Worm (Caenorhabditis elegans) whole organism, L2 larva: Measurements from ENCODE around the gene C38C3.6.

ENCODE experiments used
- C34F6.9 ChIP-seq: fragments of 150-350 bp; optimal IDR thresholded peaks from 2 replicates; lab custom pipeline; 2014; ENCODE audit warnings: missing biosample characterization, missing genetic modification characterization
- Y55F3AM.14 ChIP-seq: fragments of 200-800 bp; sonication (Bioruptor generic); optimal IDR thresholded peaks from 2 replicates; lab custom pipeline; 2018; ENCODE audit warnings: mild to moderate bottlenecking, missing genetic modification characterization, missing compliant biosample characterization
- ZK546.5 ChIP-seq: sonication (generic microtip); optimal IDR thresholded peaks from 2 replicates; lab custom pipeline; 2017; ENCODE audit warnings: missing biosample characterization, missing genetic modification characterization
- alr-1 ChIP-seq: fragments of 150-350 bp; optimal IDR thresholded peaks from 2 replicates; lab custom pipeline; 2014; ENCODE audit warnings: missing biosample characterization, missing genetic modification characterization
- aly-2 ChIP-seq: fragments of 150-350 bp; optimal IDR thresholded peaks from 2 replicates; lab custom pipeline; 2014; ENCODE audit warnings: missing biosample characterization, missing genetic modification characterization
- ama-1 ChIP-seq: fragments of 150-350 bp; optimal IDR thresholded peaks from 2 replicates; lab custom pipeline; 2018; ENCODE audit warnings: inconsistent platforms
- blmp-1 ChIP-seq: sonication (generic microtip); optimal IDR thresholded peaks from 2 replicates; lab custom pipeline; 2017; ENCODE audit warnings: missing genetic modification characterization, mild to moderate bottlenecking, missing compliant biosample characterization, antibody characterized with exemption, moderate library complexity; ENCODE audit not compliant: insufficient read depth
- ceh-16 ChIP-seq: fragments of 150-350 bp; optimal IDR thresholded peaks from 2 replicates; lab custom pipeline; 2014; ENCODE audit warnings: missing biosample characterization, missing genetic modification characterization
- dmd-4 ChIP-seq: sonication (generic microtip); optimal IDR thresholded peaks from 2 replicates; lab custom pipeline; 2017; ENCODE audit warnings: missing biosample characterization, missing genetic modification characterization
- elt-1 ChIP-seq: fragments of 150-350 bp; optimal IDR thresholded peaks from 2 replicates; lab custom pipeline; 2014; ENCODE audit warnings: missing biosample characterization, missing genetic modification characterization
- elt-3 ChIP-seq: sonication (generic microtip); optimal IDR thresholded peaks from 2 replicates; lab custom pipeline; 2017; ENCODE audit warnings: missing biosample characterization, missing genetic modification characterization
- fos-1 ChIP-seq: fragments of 150-350 bp; optimal IDR thresholded peaks from 2 replicates; lab custom pipeline; 2014; ENCODE audit warnings: missing biosample characterization, missing genetic modification characterization
- lin-11 ChIP-seq: fragments of 150-350 bp; sonication (generic microtip); optimal IDR thresholded peaks from 2 replicates; lab custom pipeline; 2014; ENCODE audit warnings: missing biosample characterization, missing genetic modification characterization, inconsistent platforms, mixed read lengths
- lin-13 ChIP-seq: fragments of 150-350 bp; optimal IDR thresholded peaks from 2 replicates; lab custom pipeline; 2014; ENCODE audit warnings: missing biosample characterization, missing genetic modification reagents, missing genetic modification characterization
- lin-39 ChIP-seq: fragments of 150-350 bp; optimal IDR thresholded peaks from 2 replicates; lab custom pipeline; 2014; ENCODE audit warnings: missing biosample characterization, missing genetic modification reagents, missing genetic modification characterization
- lsy-2 ChIP-seq, 2 experiments: fragments of 150-350 bp in 1 of 2; sonication (generic microtip) in 1 of 2; optimal IDR thresholded peaks; 2 replicates each; lab custom pipeline; 2014 to 2017; ENCODE audit warnings: missing biosample characterization in 2 of 2, missing genetic modification characterization in 2 of 2
- mbf-1 ChIP-seq: sonication (generic microtip); optimal IDR thresholded peaks from 2 replicates; lab custom pipeline; 2017; ENCODE audit warnings: missing biosample characterization, missing genetic modification characterization
- mdl-1 ChIP-seq, 2 experiments: fragments of 150-350 bp in 1 of 2; sonication (generic microtip) in 1 of 2; optimal IDR thresholded peaks; 2 replicates each; lab custom pipeline; 2017; ENCODE audit warnings: missing biosample characterization in 2 of 2, missing genetic modification characterization in 2 of 2
- nhr-10 ChIP-seq: sonication (generic microtip); optimal IDR thresholded peaks from 2 replicates; lab custom pipeline; 2017; ENCODE audit warnings: missing biosample characterization, missing genetic modification characterization
- nhr-11 ChIP-seq: fragments of 150-350 bp; optimal IDR thresholded peaks from 2 replicates; lab custom pipeline; 2014; ENCODE audit warnings: missing biosample characterization, missing genetic modification characterization
- nhr-21 ChIP-seq: fragments of 150-350 bp; optimal IDR thresholded peaks from 2 replicates; lab custom pipeline; 2014; ENCODE audit warnings: missing biosample characterization, missing genetic modification characterization
- nhr-237 ChIP-seq: fragments of 150-350 bp; optimal IDR thresholded peaks from 2 replicates; lab custom pipeline; 2014; ENCODE audit warnings: missing biosample characterization, missing genetic modification characterization
- nhr-25 ChIP-seq: fragments of 150-350 bp; sonication (generic microtip); optimal IDR thresholded peaks from 3 replicates; lab custom pipeline; 2014; ENCODE audit warnings: missing biosample characterization, missing genetic modification characterization
- nhr-6 ChIP-seq: fragments of 150-350 bp; optimal IDR thresholded peaks from 2 replicates; lab custom pipeline; 2014; ENCODE audit warnings: missing biosample characterization, missing genetic modification characterization
- nhr-77 ChIP-seq: fragments of 150-350 bp; optimal IDR thresholded peaks from 2 replicates; lab custom pipeline; 2014; ENCODE audit warnings: missing biosample characterization, missing genetic modification characterization
- peb-1 ChIP-seq: fragments of 150-350 bp; optimal IDR thresholded peaks from 2 replicates; lab custom pipeline; 2014; ENCODE audit warnings: missing biosample characterization, missing genetic modification characterization
- sem-4 ChIP-seq: fragments of 150-350 bp; optimal IDR thresholded peaks from 2 replicates; lab custom pipeline; 2014; ENCODE audit warnings: missing biosample characterization, missing genetic modification reagents, missing genetic modification characterization
- skn-1 ChIP-seq: sonication (generic microtip); optimal IDR thresholded peaks from 2 replicates; lab custom pipeline; 2017; ENCODE audit warnings: missing biosample characterization, missing genetic modification characterization
- sma-3 ChIP-seq: sonication (generic microtip); optimal IDR thresholded peaks from 2 replicates; lab custom pipeline; 2016; ENCODE audit warnings: missing genetic modification reagents, missing genetic modification characterization, missing compliant biosample characterization
- sma-9 ChIP-seq, 2 experiments: fragments of 150-350 bp in 1 of 2; sonication (generic microtip) in 1 of 2; optimal IDR thresholded peaks; 2 replicates each; lab custom pipeline; 2014 to 2016; ENCODE audit warnings: missing genetic modification characterization in 2 of 2, mild to moderate bottlenecking in 1 of 2, missing biosample characterization in 1 of 2, missing compliant biosample characterization in 1 of 2, missing genetic modification reagents in 1 of 2, moderate library complexity in 1 of 2
- snpc-4 ChIP-seq: fragments of 150-350 bp; optimal IDR thresholded peaks from 2 replicates; lab custom pipeline; 2014; ENCODE audit warnings: missing biosample characterization, missing genetic modification characterization
- unc-39 ChIP-seq: fragments of 150-350 bp; optimal IDR thresholded peaks from 2 replicates; lab custom pipeline; 2014; ENCODE audit warnings: missing biosample characterization, missing genetic modification characterization
- unc-55 ChIP-seq: fragments of 150-350 bp; sonication (generic microtip); optimal IDR thresholded peaks from 3 replicates; lab custom pipeline; 2014; ENCODE audit warnings: missing biosample characterization, missing genetic modification reagents, missing genetic modification characterization
- unc-62 ChIP-seq: fragments of 150-350 bp; optimal IDR thresholded peaks from 2 replicates; lab custom pipeline; 2014; ENCODE audit warnings: missing biosample characterization, missing genetic modification reagents, missing genetic modification characterization
- zag-1 ChIP-seq: fragments of 150-350 bp; optimal IDR thresholded peaks from 2 replicates; lab custom pipeline; 2014; ENCODE audit warnings: missing biosample characterization, missing genetic modification characterization
- ztf-4 ChIP-seq: fragments of 150-350 bp; optimal IDR thresholded peaks from 2 replicates; lab custom pipeline; 2014; ENCODE audit warnings: missing biosample characterization, missing genetic modification characterization

The C38C3.6 gene

DNA sequence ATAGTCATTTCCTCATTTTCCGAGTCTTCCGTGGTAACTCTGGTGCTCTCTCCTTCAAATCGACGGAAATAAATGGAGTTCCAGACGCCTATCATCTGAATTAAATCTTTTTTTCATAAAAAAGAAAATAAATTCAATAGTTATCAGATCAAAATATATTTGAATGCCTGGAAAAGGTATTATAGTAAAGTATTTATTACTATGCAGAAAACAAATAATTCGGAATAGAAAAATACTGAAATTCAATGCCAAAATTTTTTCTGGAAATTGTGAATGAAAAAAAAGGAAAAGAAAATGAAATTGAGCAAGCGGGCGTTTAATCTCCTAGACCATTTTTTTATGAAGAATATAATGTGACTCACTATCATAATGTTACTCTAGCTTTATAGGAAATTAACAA is at the start of gene C38C3.6:
Gene C38C3.6 (minus strand): TSS at position 101 of the 400 bp plus-strand sequence.
- TF ChIP-seq elt-1 (tag; lab: Kevin White, UChicago) (no peak), sem-4 (tag; lab: Kevin White, UChicago) (no peak), fos-1 (tag; lab: Kevin White, UChicago) (no peak), lsy-2 (tag; optimal IDR thresholded peaks at IDR 0.05; lab: Kevin White, UChicago) (no peak), peb-1 (no peak), nhr-77 (no peak), lin-39 (no peak), mdl-1 (tag; optimal IDR thresholded peaks at IDR 0.05; lab: Kevin White, UChicago) (no peak), unc-55 (GFP tag; lab: Kevin White, UChicago) (no peak), sma-3 (no peak), aly-2 (tag; lab: Kevin White, UChicago) (no peak), mbf-1 (tag; lab: Kevin White, UChicago) (no peak), ztf-4 (tag; lab: Kevin White, UChicago) (no peak), nhr-6 (tag; lab: Kevin White, UChicago) (no peak), nhr-11 (tag; lab: Kevin White, UChicago) (no peak), nhr-21 (tag; lab: Kevin White, UChicago) (no peak), blmp-1 (no peak)
- TF ChIP-seq, all 48 proteins: peak for 0

DNA sequence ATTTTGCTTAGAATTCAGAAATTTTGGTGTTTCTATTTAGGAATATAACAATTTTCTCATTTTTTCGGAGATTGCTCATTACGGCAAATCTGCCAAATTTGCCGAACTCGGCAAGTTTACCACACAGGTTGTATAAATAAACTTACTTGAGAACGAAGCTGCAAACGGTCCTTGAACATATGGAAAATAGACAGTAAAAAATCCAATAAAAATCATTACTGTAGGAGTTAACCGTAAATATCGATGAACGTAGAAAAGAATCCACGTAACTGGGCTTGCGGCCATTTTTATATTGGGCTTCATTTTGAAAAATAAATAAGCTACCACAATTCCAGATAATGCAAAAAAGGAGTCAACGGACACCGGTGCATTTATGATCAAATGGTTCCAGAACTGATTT is 48.8 kb upstream of the C38C3.6 start:
- no peak for TF ChIP-seq nhr-21 (tag; lab: Kevin White, UChicago)
- TF ChIP-seq sem-4 (tag; lab: Kevin White, UChicago), result no peak
- TF ChIP-seq nhr-77, result no peak
- no peak for TF ChIP-seq nhr-11 (tag; lab: Kevin White, UChicago)
- no peak for TF ChIP-seq mbf-1 (tag; lab: Kevin White, UChicago)
- no peak for TF ChIP-seq lin-11 (tag; lab: Kevin White, UChicago)
- TF ChIP-seq ztf-4 (tag; lab: Kevin White, UChicago), result no peak

DNA sequence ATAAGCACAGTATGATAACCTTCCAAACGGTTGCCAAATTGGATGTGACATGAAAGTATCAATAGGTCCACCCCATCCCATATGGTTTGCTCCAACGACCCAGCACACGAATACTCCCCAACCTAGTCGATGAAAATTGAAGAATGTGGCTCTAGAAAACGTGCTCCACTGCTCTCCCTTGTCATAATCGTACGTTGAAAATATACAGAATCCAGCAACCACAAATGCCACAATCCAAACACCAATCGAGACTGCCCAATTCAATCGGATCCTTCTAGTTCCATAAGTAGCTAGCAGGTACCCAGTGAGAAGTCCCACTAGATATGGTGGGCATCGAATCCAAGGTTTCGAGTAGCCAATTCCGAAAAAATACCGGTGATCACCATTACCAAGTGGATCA is 47.4 kb upstream of the C38C3.6 start:
- no peak for TF ChIP-seq aly-2 (tag; lab: Kevin White, UChicago)
- no peak for TF ChIP-seq C34F6.9 (tag; lab: Kevin White, UChicago)
- TF ChIP-seq snpc-4 (tag; lab: Kevin White, UChicago), result no peak
- no peak for TF ChIP-seq skn-1 (tag; lab: Kevin White, UChicago)
- TF ChIP-seq nhr-10 (tag; lab: Kevin White, UChicago), result no peak
- no peak for TF ChIP-seq mbf-1 (tag; lab: Kevin White, UChicago)
- TF ChIP-seq nhr-237 (tag; lab: Kevin White, UChicago), result no peak
- TF ChIP-seq Y55F3AM.14 (GFP tag; lab: Kevin White, UChicago), result no peak
- TF ChIP-seq lin-13, result no peak
- no peak for TF ChIP-seq nhr-11 (tag; lab: Kevin White, UChicago)
- TF ChIP-seq dmd-4, result no peak
- no peak for TF ChIP-seq unc-62 (GFP tag; lab: Kevin White, UChicago)
- TF ChIP-seq unc-39 (tag; lab: Kevin White, UChicago), result no peak
- no peak for TF ChIP-seq ceh-16 (tag; lab: Kevin White, UChicago)
- no peak for TF ChIP-seq blmp-1
- TF ChIP-seq lin-39, result no peak
- no peak for TF ChIP-seq nhr-25 (tag; lab: Kevin White, UChicago)
- TF ChIP-seq fos-1 (tag; lab: Kevin White, UChicago), result no peak
- no peak for TF ChIP-seq nhr-6 (tag; lab: Kevin White, UChicago)

DNA sequence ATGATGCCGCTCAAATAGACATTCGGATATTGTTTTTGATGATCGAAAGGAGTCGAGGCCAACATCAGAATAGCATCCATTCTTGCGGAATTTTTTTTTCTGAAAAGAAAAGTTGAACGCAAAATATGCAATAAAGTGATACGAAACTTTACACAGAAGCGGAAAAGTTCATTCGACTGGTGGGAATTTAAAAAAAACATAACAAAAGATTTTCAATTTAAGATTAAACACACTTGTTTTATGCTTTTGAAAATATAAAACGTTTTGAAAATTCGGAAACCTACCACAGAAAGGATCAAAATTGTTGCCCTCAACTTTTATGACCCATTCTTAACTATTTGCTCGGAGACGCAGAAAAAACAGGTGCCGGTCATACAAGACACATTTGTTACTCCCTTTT is 45.6 kb upstream of the C38C3.6 start, which contains the start of gene K02H11.9:
Gene K02H11.9 (minus strand): TSS at position 101 of the 400 bp plus-strand sequence.
- TF ChIP-seq unc-62 (GFP tag; lab: Kevin White, UChicago) (no peak), fos-1 (tag; lab: Kevin White, UChicago) (no peak), nhr-237 (tag; lab: Kevin White, UChicago) (no peak), sma-9 (GFP tag; optimal IDR thresholded peaks at IDR 0.05; lab: Kevin White, UChicago) (no peak), sma-9 (tag; optimal IDR thresholded peaks at IDR 0.05; lab: Kevin White, UChicago) (no peak), nhr-11 (tag; lab: Kevin White, UChicago) (no peak)
- TF ChIP-seq, all 48 proteins: peak for 0

DNA sequence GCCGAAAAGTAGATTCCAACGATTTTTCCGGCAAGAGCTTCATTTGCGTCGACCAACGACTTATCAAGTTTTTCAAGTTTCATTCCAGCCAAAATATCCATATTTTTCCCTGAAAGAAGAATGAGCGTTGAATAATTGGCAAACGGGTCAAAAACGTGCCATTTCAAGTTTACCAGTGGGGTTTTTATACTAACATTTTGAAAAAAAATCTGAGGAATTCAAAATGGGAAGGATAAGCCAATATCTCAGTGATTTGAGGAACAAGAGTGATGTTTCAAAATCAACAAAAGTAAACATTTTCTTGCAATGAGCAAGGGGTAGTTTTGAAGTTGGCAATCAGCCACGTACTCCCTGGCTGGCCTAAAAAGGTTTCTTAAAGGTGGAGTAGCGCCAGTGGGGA is 42.9 kb upstream of the C38C3.6 start, which contains the start of gene trx-5:
Gene trx-5 (minus strand): TSS at position 101 of the 400 bp plus-strand sequence.
- TF ChIP-seq dmd-4 (no peak), lin-39 (no peak), aly-2 (tag; lab: Kevin White, UChicago) (no peak), zag-1 (tag; lab: Kevin White, UChicago) (no peak), ZK546.5 (tag; lab: Kevin White, UChicago) (no peak), ama-1 (lab: Kevin White, UChicago) (no peak), alr-1 (tag; lab: Kevin White, UChicago) (no peak), nhr-77 (no peak), nhr-25 (tag; lab: Kevin White, UChicago) (no peak), unc-62 (GFP tag; lab: Kevin White, UChicago) (no peak), mbf-1 (tag; lab: Kevin White, UChicago) (no peak), elt-3 (tag; lab: Kevin White, UChicago) (no peak)
- TF ChIP-seq, all 48 proteins: peak for 0
